Worm (Caenorhabditis elegans) whole organism, L2 larva: ENCODE measurements around the gene cee-1.

Experiments used
- R02D3.7 ChIP-seq: fragments of 150-350 bp; optimal IDR thresholded peaks from 2 replicates; lab custom pipeline; 2014; ENCODE audit warnings: missing biosample characterization, missing genetic modification characterization
- blmp-1 ChIP-seq: sonication (generic microtip); optimal IDR thresholded peaks from 2 replicates; lab custom pipeline; 2017; ENCODE audit warnings: missing genetic modification characterization, mild to moderate bottlenecking, missing compliant biosample characterization, antibody characterized with exemption, moderate library complexity; ENCODE audit not compliant: insufficient read depth
- ceh-16 ChIP-seq: fragments of 150-350 bp; optimal IDR thresholded peaks from 2 replicates; lab custom pipeline; 2014; ENCODE audit warnings: missing biosample characterization, missing genetic modification characterization
- egl-27 ChIP-seq: sonication (generic microtip); optimal IDR thresholded peaks from 3 replicates; lab custom pipeline; 2017; ENCODE audit warnings: missing biosample characterization, missing genetic modification reagents, missing genetic modification characterization
- elt-3 ChIP-seq: sonication (generic microtip); optimal IDR thresholded peaks from 2 replicates; lab custom pipeline; 2017; ENCODE audit warnings: missing biosample characterization, missing genetic modification characterization
- lin-13 ChIP-seq: fragments of 150-350 bp; optimal IDR thresholded peaks from 2 replicates; lab custom pipeline; 2014; ENCODE audit warnings: missing biosample characterization, missing genetic modification reagents, missing genetic modification characterization
- nhr-10 ChIP-seq: sonication (generic microtip); optimal IDR thresholded peaks from 2 replicates; lab custom pipeline; 2017; ENCODE audit warnings: missing biosample characterization, missing genetic modification characterization
- nhr-11 ChIP-seq: fragments of 150-350 bp; optimal IDR thresholded peaks from 2 replicates; lab custom pipeline; 2014; ENCODE audit warnings: missing biosample characterization, missing genetic modification characterization
- nhr-77 ChIP-seq: fragments of 150-350 bp; optimal IDR thresholded peaks from 2 replicates; lab custom pipeline; 2014; ENCODE audit warnings: missing biosample characterization, missing genetic modification characterization
- sma-9 ChIP-seq, 2 experiments: fragments of 150-350 bp in 1 of 2; sonication (generic microtip) in 1 of 2; optimal IDR thresholded peaks; 2 replicates each; lab custom pipeline; 2014 to 2016; ENCODE audit warnings: missing genetic modification characterization in 2 of 2, mild to moderate bottlenecking in 1 of 2, missing biosample characterization in 1 of 2, missing compliant biosample characterization in 1 of 2, missing genetic modification reagents in 1 of 2, moderate library complexity in 1 of 2
- snpc-4 ChIP-seq: fragments of 150-350 bp; optimal IDR thresholded peaks from 2 replicates; lab custom pipeline; 2014; ENCODE audit warnings: missing biosample characterization, missing genetic modification characterization
- unc-39 ChIP-seq: fragments of 150-350 bp; optimal IDR thresholded peaks from 2 replicates; lab custom pipeline; 2014; ENCODE audit warnings: missing biosample characterization, missing genetic modification characterization
- unc-55 ChIP-seq: fragments of 150-350 bp; sonication (generic microtip); optimal IDR thresholded peaks from 3 replicates; lab custom pipeline; 2014; ENCODE audit warnings: missing biosample characterization, missing genetic modification reagents, missing genetic modification characterization

ce11 chrIII:4930154-4930679 is 17.7 kb downstream of the cee-1 start, which contains the start of gene set-2:
- no peak for TF ChIP-seq unc-39
- no peak for TF ChIP-seq elt-3 (tag; lab: Kevin White, UChicago)
- TF ChIP-seq snpc-4 (tag; lab: Kevin White, UChicago) = no peak
- peak; percentile 60 for TF ChIP-seq unc-55 (GFP tag; lab: Kevin White, UChicago)
- TF ChIP-seq nhr-11 (tag; lab: Kevin White, UChicago) = no peak
- TF ChIP-seq egl-27 (tag; lab: Kevin White, UChicago) = no peak
- TF ChIP-seq R02D3.7 = no peak
- TF ChIP-seq lin-13 (GFP tag; lab: Kevin White, UChicago) = peak; percentile 64
- TF ChIP-seq nhr-10 = no peak
- TF ChIP-seq sma-9 (GFP tag; optimal IDR thresholded peaks at IDR 0.05; lab: Kevin White, UChicago) = peak; percentile 38
- TF ChIP-seq sma-9 (tag; optimal IDR thresholded peaks at IDR 0.05; lab: Kevin White, UChicago) = no peak
- TF ChIP-seq nhr-77 (tag; lab: Kevin White, UChicago) = no peak
- TF ChIP-seq ceh-16 (tag; lab: Kevin White, UChicago) = no peak
- TF ChIP-seq blmp-1 (tag; lab: Kevin White, UChicago) = no peak
